Fruit fly (Drosophila melanogaster) whole organism: Measurements from ENCODE around the gene CG1924.

Experiments used
- CG8478 ChIP-seq: fragments of >200 bp; optimal IDR thresholded peaks from 2 replicates; lab custom pipeline; 2018; ENCODE audit warnings: inconsistent platforms
- Dll ChIP-seq: fragments of >200 bp; optimal IDR thresholded peaks from 2 replicates; lab custom pipeline; 2017
- pan ChIP-seq: fragments of >200 bp; optimal IDR thresholded peaks from 2 replicates; lab custom pipeline; 2017
- psq ChIP-seq: fragments of >200 bp; optimal IDR thresholded peaks from 2 replicates; lab custom pipeline; 2017
- usp ChIP-seq: fragments of >200 bp; optimal IDR thresholded peaks from 2 replicates; lab custom pipeline; 2017; ENCODE audit warnings: missing biosample characterization, missing genetic modification characterization, mixed read lengths

- TF ChIP-seq usp (GFP tag; lab: Kevin White, UChicago) (no peak), pan (lab: Kevin White, UChicago) (no peak), Dll (lab: Kevin White, UChicago) (no peak), psq (no peak), CG8478 (lab: Kevin White, UChicago) (no peak)
Observed at dm6 chrX:12207151-12207550, 28.7 kb upstream of the CG1924 start.
